Worm (Caenorhabditis elegans) whole organism, late embryonic: Measurements from ENCODE around the gene T06D4.1.

Source experiments
- F13H6.1 ChIP-seq: sonication (generic microtip); optimal IDR thresholded peaks from 2 replicates; lab custom pipeline; 2016; ENCODE audit warnings: missing genetic modification characterization, missing compliant biosample characterization
- ama-1 ChIP-seq: fragments of 150-350 bp; optimal IDR thresholded peaks from 2 replicates; lab custom pipeline; 2014
- ceh-24 ChIP-seq: sonication (generic microtip); optimal IDR thresholded peaks from 2 replicates; lab custom pipeline; 2016; ENCODE audit warnings: mild to moderate bottlenecking, missing genetic modification characterization, missing compliant biosample characterization
- fkh-10 ChIP-seq: fragments of 150-350 bp; optimal IDR thresholded peaks from 2 replicates; lab custom pipeline; 2014; ENCODE audit warnings: missing biosample characterization, missing genetic modification reagents, missing genetic modification characterization
- hlh-13 ChIP-seq: fragments of 200-800 bp; sonication (Bioruptor generic); optimal IDR thresholded peaks from 2 replicates; lab custom pipeline; 2018; ENCODE audit warnings: mild to moderate bottlenecking, missing genetic modification characterization, missing compliant biosample characterization
- hlh-6 ChIP-seq: sonication (generic microtip); optimal IDR thresholded peaks from 2 replicates; lab custom pipeline; 2016; ENCODE audit warnings: missing genotype, missing genetic modification characterization, missing compliant biosample characterization
- lim-6 ChIP-seq: sonication (generic microtip); optimal IDR thresholded peaks from 2 replicates; lab custom pipeline; 2016; ENCODE audit warnings: missing genetic modification characterization, missing compliant biosample characterization
- madf-2 ChIP-seq: sonication (generic microtip); optimal IDR thresholded peaks from 2 replicates; lab custom pipeline; 2017; ENCODE audit warnings: missing genetic modification characterization, missing compliant biosample characterization
- nhr-232 ChIP-seq: sonication (generic microtip); optimal IDR thresholded peaks from 2 replicates; lab custom pipeline; 2016; ENCODE audit warnings: missing genetic modification characterization, missing compliant biosample characterization
- pqm-1 ChIP-seq: sonication (generic microtip); optimal IDR thresholded peaks from 2 replicates; lab custom pipeline; 2016; ENCODE audit warnings: missing genetic modification characterization, missing compliant biosample characterization
- tbx-7 ChIP-seq: sonication (generic microtip); optimal IDR thresholded peaks from 2 replicates; lab custom pipeline; 2016; ENCODE audit warnings: missing genotype, missing genetic modification characterization, missing compliant biosample characterization

- no peak for TF ChIP-seq nhr-232 (tag; lab: Kevin White, UChicago)
- TF ChIP-seq ama-1 = no peak
- no peak for TF ChIP-seq fkh-10
- TF ChIP-seq lim-6 (tag; lab: Kevin White, UChicago) = no peak
- TF ChIP-seq madf-2 (tag; lab: Kevin White, UChicago) = no peak
- no peak for TF ChIP-seq F13H6.1 (tag; lab: Kevin White, UChicago)
- TF ChIP-seq ceh-24 (tag; lab: Kevin White, UChicago) = no peak
- no peak for TF ChIP-seq hlh-13
- no peak for TF ChIP-seq hlh-6 (tag; lab: Kevin White, UChicago)
- TF ChIP-seq pqm-1 (tag; lab: Kevin White, UChicago) = no peak
- TF ChIP-seq tbx-7 (tag; lab: Kevin White, UChicago) = no peak
These were observed 3.4 kb upstream of the T06D4.1 start, which contains the start of gene Y49F6C.2 for ce11 chrII:3378275-3378674.
